Worm (Caenorhabditis elegans): Measurements from ENCODE around the gene C05E4.15.

DNA sequence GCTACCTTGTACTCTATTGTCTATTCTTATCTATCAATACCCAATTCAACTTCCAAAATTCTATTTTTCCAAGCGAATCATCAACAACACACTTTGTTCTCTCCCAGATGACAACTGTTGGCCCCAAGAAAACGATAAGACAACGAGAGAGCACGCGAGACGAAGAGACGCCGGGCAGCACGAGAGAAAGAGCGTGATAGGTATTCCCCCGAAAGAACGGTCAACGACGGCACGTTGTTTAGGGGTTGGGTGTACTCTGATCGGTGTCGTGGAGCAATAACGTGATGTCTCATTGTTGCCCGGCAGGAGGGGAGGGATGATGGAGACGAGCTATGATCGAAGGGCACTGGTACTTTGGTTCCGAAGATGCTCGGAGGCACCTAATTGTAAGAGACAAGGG lies 29.8 kb downstream of the C05E4.15 start:
- TF ChIP-seq elt-2 (tag; optimal IDR thresholded peaks at IDR 0.05) (peak; percentile 80), ama-1 (optimal IDR thresholded peaks at IDR 0.05) (no peak), pag-3 (tag; optimal IDR thresholded peaks at IDR 0.05; ENCODE audit: borderline replicate concordance) (no peak), ceh-45 (GFP tag; IDR thresholded peaks at IDR 0.05) (no peak), madf-2 (tag; optimal IDR thresholded peaks at IDR 0.05) (no peak), lim-6 (tag; optimal IDR thresholded peaks at IDR 0.05) (no peak), unc-86 (tag; optimal IDR thresholded peaks at IDR 0.05) (no peak), gmeb-2 (tag; optimal IDR thresholded peaks at IDR 0.05) (no peak), fkh-10 (GFP tag; optimal IDR thresholded peaks at IDR 0.05) (no peak), syd-9 (tag; optimal IDR thresholded peaks at IDR 0.05) (peak; percentile 17), ceh-2 (tag; optimal IDR thresholded peaks at IDR 0.05) (no peak)

All from whole organism, late embryonic.